Worm (Caenorhabditis elegans): ENCODE measurements around the gene W05B10.3.

W05B10.3 gene

DNA sequence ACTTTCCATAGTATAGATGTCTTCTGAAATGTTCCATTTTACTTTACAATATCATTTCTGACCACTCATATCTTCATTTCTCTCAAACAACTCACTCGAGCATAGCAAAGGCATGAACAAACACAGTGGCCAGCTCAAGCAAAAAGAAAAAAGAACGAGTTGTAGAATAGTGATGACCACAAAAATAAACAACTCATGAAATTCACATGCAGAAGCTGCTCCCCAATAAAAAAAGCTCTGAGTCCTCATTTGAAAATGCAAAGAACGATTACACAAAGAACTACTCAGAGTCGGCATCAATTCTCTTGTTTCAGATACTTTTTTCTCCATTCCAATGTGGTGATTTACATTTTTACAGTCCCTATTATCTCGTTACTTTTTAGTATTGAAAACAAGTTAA is 26.8 kb downstream of the W05B10.3 start (continued):
- no peak for TF ChIP-seq nhr-10 (tag; optimal IDR thresholded peaks at IDR 0.05)
- peak in 1 of 2 experiments; percentile 15 for TF ChIP-seq daf-16 (GFP tag; optimal IDR thresholded peaks at IDR 0.05)
- peak; percentile 26 for TF ChIP-seq daf-16 (tag; optimal IDR thresholded peaks at IDR 0.05)
- no peak for TF ChIP-seq ceh-62 (tag; optimal IDR thresholded peaks at IDR 0.05)
- TF ChIP-seq lim-7 (GFP tag; IDR thresholded peaks at IDR 0.05): no peak
- TF ChIP-seq dpl-1 (GFP tag; optimal IDR thresholded peaks at IDR 0.05): no peak
- peak; percentile 91 for TF ChIP-seq aha-1 (tag)
- no peak for TF ChIP-seq gei-8 (GFP tag; optimal IDR thresholded peaks at IDR 0.05)
- no peak for TF ChIP-seq egl-43 (GFP tag; IDR thresholded peaks at IDR 0.05)

DNA sequence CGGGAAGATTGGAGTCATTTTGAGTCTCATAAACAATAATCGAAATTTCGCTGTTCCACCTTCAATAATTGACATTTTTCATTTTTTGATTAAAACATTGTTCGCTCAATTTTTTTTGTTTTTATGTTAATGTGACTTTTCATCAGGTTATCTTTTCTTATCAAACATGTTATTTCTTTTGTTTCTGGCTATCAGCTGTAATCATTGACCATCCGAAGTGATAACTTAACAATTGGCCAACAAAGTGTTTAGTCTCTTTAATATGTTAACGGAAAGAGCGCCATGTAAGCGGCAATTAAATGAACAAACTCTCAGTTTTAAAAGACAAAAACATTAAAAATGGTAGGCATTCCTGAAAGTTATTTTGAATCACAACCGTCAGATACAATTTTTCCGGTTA is 27.5 kb downstream of the W05B10.3 start:
- TF ChIP-seq snpc-1.2 (GFP tag; IDR thresholded peaks at IDR 0.05): no peak
- TF ChIP-seq lin-29 (GFP tag; IDR thresholded peaks at IDR 0.05): no peak
- TF ChIP-seq daf-16 (GFP tag; optimal IDR thresholded peaks at IDR 0.05): no peak
- TF ChIP-seq daf-16 (tag; optimal IDR thresholded peaks at IDR 0.05): no peak
- no peak for TF ChIP-seq ceh-44 (GFP tag; IDR thresholded peaks at IDR 0.05)
- peak; percentile 45 for TF ChIP-seq pqm-1 (tag; optimal IDR thresholded peaks at IDR 0.05)
- no peak for TF ChIP-seq F44E2.7 (GFP tag; IDR thresholded peaks at IDR 0.05)
- TF ChIP-seq hmg-1.1 (GFP tag; IDR thresholded peaks at IDR 0.05): no peak
- TF ChIP-seq nhr-28 (tag; optimal IDR thresholded peaks at IDR 0.05): peak; percentile 36

DNA sequence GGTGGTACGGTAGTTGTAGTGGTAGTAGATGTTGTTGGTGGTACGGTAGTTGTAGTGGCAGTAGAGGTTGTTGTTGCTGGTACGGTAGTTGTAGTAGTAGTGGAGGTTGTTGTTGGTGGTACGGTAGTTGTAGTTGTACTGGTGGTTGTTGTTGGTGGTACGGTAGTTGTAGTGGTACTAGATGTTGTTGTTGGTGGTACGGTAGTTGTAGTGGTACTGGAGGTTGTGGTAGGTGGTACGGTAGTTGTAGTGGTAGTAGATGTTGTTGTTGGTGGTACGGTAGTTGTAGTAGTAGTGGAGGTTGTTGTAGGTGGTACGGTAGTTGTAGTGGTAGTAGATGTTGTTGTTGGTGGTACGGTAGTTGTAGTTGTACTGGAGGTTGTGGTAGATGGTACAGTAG is 28.5 kb downstream of the W05B10.3 start:
- TF ChIP-seq snpc-4 (tag; optimal IDR thresholded peaks at IDR 0.05) (no peak), daf-8 (GFP tag; IDR thresholded peaks at IDR 0.05) (no peak), F10B5.3 (tag; optimal IDR thresholded peaks at IDR 0.05) (no peak), spr-1 (tag; optimal IDR thresholded peaks at IDR 0.05) (no peak), madf-5 (GFP tag; IDR thresholded peaks at IDR 0.05) (no peak), F26F4.8 (GFP tag; conservative IDR thresholded peaks at IDR 0.05) (no peak)

DNA sequence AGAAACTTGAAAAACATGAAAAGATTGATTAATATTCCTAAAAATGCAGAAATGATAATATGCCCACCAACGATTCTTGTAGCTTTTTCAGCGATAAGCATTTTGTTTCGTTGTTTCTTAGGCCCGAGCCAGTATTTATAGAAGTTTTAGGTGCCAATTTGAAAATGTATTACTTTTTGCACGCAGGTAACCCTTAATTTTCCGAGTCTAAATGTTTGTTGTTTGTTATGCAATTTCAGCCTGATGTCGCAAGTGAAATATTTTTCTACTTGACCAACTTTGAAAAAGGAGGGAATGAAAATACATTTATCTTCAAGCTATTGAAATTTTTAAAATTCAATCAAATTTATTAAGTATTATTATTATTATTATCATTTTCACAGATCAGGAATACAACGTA is 29.5 kb downstream of the W05B10.3 start, which contains the start of gene srx-113:
Gene srx-113, minus strand, starts transcription at position 101 of the 400 bp plus-strand sequence.
- TF ChIP-seq aly-2 (tag; optimal IDR thresholded peaks at IDR 0.05) (no peak), ceh-82 (tag; optimal IDR thresholded peaks at IDR 0.05) (no peak), egl-27 (tag; optimal IDR thresholded peaks at IDR 0.05) (no peak), nhr-6 (tag; optimal IDR thresholded peaks at IDR 0.05) (no peak), ctbp-1 (GFP tag; IDR thresholded peaks at IDR 0.05) (no peak), F10B5.3 (tag; optimal IDR thresholded peaks at IDR 0.05) (no peak), sdz-12 (GFP tag; optimal IDR thresholded peaks at IDR 0.05) (no peak), Y105C5A.15 (GFP tag; IDR thresholded peaks at IDR 0.05) (no peak), zfp-3 (GFP tag; conservative IDR thresholded peaks at IDR 0.05) (no peak), vab-7 (GFP tag; IDR thresholded peaks at IDR 0.05) (no peak), F37D6.2 (tag; optimal IDR thresholded peaks at IDR 0.05) (no peak)

DNA sequence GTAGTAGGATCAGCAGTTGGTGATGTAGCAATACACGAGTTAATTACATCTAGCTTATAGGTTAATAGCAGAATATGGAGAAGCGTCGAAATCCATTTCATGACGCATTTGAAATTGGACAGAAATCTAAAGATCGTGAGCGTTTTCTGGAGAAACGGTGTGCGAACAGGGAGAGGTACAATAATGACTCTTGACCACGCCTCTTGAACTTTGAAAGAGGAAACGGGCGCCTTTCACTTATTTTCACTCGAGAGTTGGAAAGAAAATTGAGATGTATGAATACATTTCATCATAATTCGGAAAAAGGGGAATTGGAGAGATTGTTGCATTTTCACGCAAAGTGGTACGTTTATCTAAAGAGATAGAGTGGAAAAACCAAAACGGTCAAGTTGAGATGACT is 31.8 kb downstream of the W05B10.3 start, which contains the start of gene F56H9.6:
Gene F56H9.6, minus strand, starts transcription at position 101 of the 400 bp plus-strand sequence.
- TF ChIP-seq rbr-2 (tag; optimal IDR thresholded peaks at IDR 0.05) (no peak), nhr-237 (tag; optimal IDR thresholded peaks at IDR 0.05) (no peak), R02D3.7 (tag; optimal IDR thresholded peaks at IDR 0.05) (no peak), unc-39 (tag; optimal IDR thresholded peaks at IDR 0.05) (no peak), attf-4 (tag; optimal IDR thresholded peaks at IDR 0.05) (no peak), snpc-4 (tag; optimal IDR thresholded peaks at IDR 0.05) (no peak), nhr-41 (GFP tag; IDR thresholded peaks at IDR 0.05) (no peak)
